Worm (Caenorhabditis elegans): Measurements from ENCODE around the gene nspg-8.

The nspg-8 gene

ce11 chrIII:1218221-1218620 is 36.4 kb downstream of the nspg-8 start (continued):
- TF ChIP-seq ztf-25 (GFP tag; IDR thresholded peaks at IDR 0.05), result no peak
- TF ChIP-seq hmg-1.2 (GFP tag; IDR thresholded peaks at IDR 0.05), result peak; percentile 47
- no peak for TF ChIP-seq snpc-4 (GFP tag; optimal IDR thresholded peaks at IDR 0.05)
- TF ChIP-seq snpc-4 (tag; optimal IDR thresholded peaks at IDR 0.05), result peak in 1 of 4 experiments; percentile 25
- no peak for TF ChIP-seq Y53F4B.3 (GFP tag; IDR thresholded peaks at IDR 0.05)
- no peak for TF ChIP-seq fkh-3 (tag; optimal IDR thresholded peaks at IDR 0.05)
- peak; percentile 36 for TF ChIP-seq F23B12.7 (tag; optimal IDR thresholded peaks at IDR 0.05; ENCODE audit: insufficient read depth)
- TF ChIP-seq aptf-2 (GFP tag; conservative IDR thresholded peaks at IDR 0.05), result no peak
- peak; percentile 52; the same call in 1 of the 2 replicates for TF ChIP-seq pbrm-1 (GFP tag; IDR thresholded peaks at IDR 0.05)
- TF ChIP-seq lin-40 (tag; optimal IDR thresholded peaks at IDR 0.05), result peak; percentile 28
- TF ChIP-seq lin-26 (GFP tag; IDR thresholded peaks at IDR 0.05), result peak; percentile 73; the same call in 1 of the 2 replicates

ce11 chrIII:1218998-1219397 is 37.1 kb downstream of the nspg-8 start:
- TF ChIP-seq hmg-1.2 (GFP tag; IDR thresholded peaks at IDR 0.05) (peak; percentile 97), egrh-3 (GFP tag; IDR thresholded peaks at IDR 0.05) (peak; percentile 10; the same call in 1 of the 2 replicates), ZK185.1 (tag; optimal IDR thresholded peaks at IDR 0.05; ENCODE audit: poor library complexity, severe bottlenecking) (no peak)

ce11 chrIII:1220012-1220411 is 38.2 kb downstream of the nspg-8 start:
- TF ChIP-seq dox-1 (GFP tag; IDR thresholded peaks at IDR 0.05) (peak; percentile 40; the same call in 1 of the 2 replicates), tlf-1 (GFP tag; optimal IDR thresholded peaks at IDR 0.05) (peak; percentile 21), ztf-26 (tag; optimal IDR thresholded peaks at IDR 0.05) (no peak), F33H1.4 (GFP tag; IDR thresholded peaks at IDR 0.05) (no peak), F55B11.4 (tag; optimal IDR thresholded peaks at IDR 0.05; ENCODE audit: borderline replicate concordance, insufficient read depth) (no peak), mes-4 (tag; optimal IDR thresholded peaks at IDR 0.05) (no peak), F39B2.1 (GFP tag; IDR thresholded peaks at IDR 0.05) (no peak), egrh-3 (GFP tag; IDR thresholded peaks at IDR 0.05) (peak; percentile 46; the same call in 1 of the 2 replicates), let-526 (GFP tag; IDR thresholded peaks at IDR 0.05) (no peak), cebp-1 (GFP tag; IDR thresholded peaks at IDR 0.05) (no peak), cebp-1 (tag; optimal IDR thresholded peaks at IDR 0.05) (peak; percentile 19), let-607 (tag; optimal IDR thresholded peaks at IDR 0.05) (no peak), sdz-38 (tag; optimal IDR thresholded peaks at IDR 0.05) (no peak), repo-1 (tag; optimal IDR thresholded peaks at IDR 0.05) (no peak), nfya-1 (tag; optimal IDR thresholded peaks at IDR 0.05; ENCODE audit: borderline replicate concordance, insufficient read depth) (no peak), B0035.1 (tag; optimal IDR thresholded peaks at IDR 0.05) (no peak), C06A6.2 (GFP tag; conservative IDR thresholded peaks at IDR 0.05) (no peak), F22D6.2 (tag; optimal IDR thresholded peaks at IDR 0.05) (no peak), atf-7 (tag; optimal IDR thresholded peaks at IDR 0.05) (peak; percentile 15), ets-4 (GFP tag; optimal IDR thresholded peaks at IDR 0.05) (peak; percentile 57), nhr-80 (tag; optimal IDR thresholded peaks at IDR 0.05) (peak; percentile 61), sptf-2 (GFP tag; optimal IDR thresholded peaks at IDR 0.05) (no peak)

ce11 chrIII:1221995-1222394 is 40.1 kb downstream of the nspg-8 start:
- TF ChIP-seq nhr-80 (tag; optimal IDR thresholded peaks at IDR 0.05), result peak; percentile 80
- TF ChIP-seq Y79H2A.3 (GFP tag; conservative IDR thresholded peaks at IDR 0.05), result no peak
